Worm (Caenorhabditis elegans) whole organism, L2 larva: ENCODE data around the gene Y73F8A.13.
"Not testable (repeated sequence)": the region's sequence is repeated elsewhere in the genome, so short reads cannot be mapped to it uniquely, and the experiment has no call there.

Source experiments
- R02D3.7 ChIP-seq: fragments of 150-350 bp; optimal IDR thresholded peaks from 2 replicates; lab custom pipeline; 2014; ENCODE audit warnings: missing biosample characterization, missing genetic modification characterization
- ZK546.5 ChIP-seq: sonication (generic microtip); optimal IDR thresholded peaks from 2 replicates; lab custom pipeline; 2017; ENCODE audit warnings: missing biosample characterization, missing genetic modification characterization
- alr-1 ChIP-seq: fragments of 150-350 bp; optimal IDR thresholded peaks from 2 replicates; lab custom pipeline; 2014; ENCODE audit warnings: missing biosample characterization, missing genetic modification characterization
- aly-2 ChIP-seq: fragments of 150-350 bp; optimal IDR thresholded peaks from 2 replicates; lab custom pipeline; 2014; ENCODE audit warnings: missing biosample characterization, missing genetic modification characterization
- ama-1 ChIP-seq: fragments of 150-350 bp; optimal IDR thresholded peaks from 2 replicates; lab custom pipeline; 2018; ENCODE audit warnings: inconsistent platforms
- blmp-1 ChIP-seq: sonication (generic microtip); optimal IDR thresholded peaks from 2 replicates; lab custom pipeline; 2017; ENCODE audit warnings: missing genetic modification characterization, mild to moderate bottlenecking, missing compliant biosample characterization, antibody characterized with exemption, moderate library complexity; ENCODE audit not compliant: insufficient read depth
- ceh-82 ChIP-seq: fragments of 150-350 bp; optimal IDR thresholded peaks from 2 replicates; lab custom pipeline; 2014; ENCODE audit warnings: missing biosample characterization, missing genetic modification characterization
- crh-2 ChIP-seq: sonication (generic microtip); optimal IDR thresholded peaks from 2 replicates; lab custom pipeline; 2017; ENCODE audit warnings: missing biosample characterization, missing genetic modification characterization
- dmd-4 ChIP-seq: sonication (generic microtip); optimal IDR thresholded peaks from 2 replicates; lab custom pipeline; 2017; ENCODE audit warnings: missing biosample characterization, missing genetic modification characterization
- egl-27 ChIP-seq: sonication (generic microtip); optimal IDR thresholded peaks from 3 replicates; lab custom pipeline; 2017; ENCODE audit warnings: missing biosample characterization, missing genetic modification reagents, missing genetic modification characterization
- elt-1 ChIP-seq: fragments of 150-350 bp; optimal IDR thresholded peaks from 2 replicates; lab custom pipeline; 2014; ENCODE audit warnings: missing biosample characterization, missing genetic modification characterization
- fos-1 ChIP-seq: fragments of 150-350 bp; optimal IDR thresholded peaks from 2 replicates; lab custom pipeline; 2014; ENCODE audit warnings: missing biosample characterization, missing genetic modification characterization
- gmeb-1 ChIP-seq: fragments of 150-350 bp; optimal IDR thresholded peaks from 2 replicates; lab custom pipeline; 2014; ENCODE audit warnings: missing biosample characterization, missing genetic modification characterization
- lin-11 ChIP-seq: fragments of 150-350 bp; sonication (generic microtip); optimal IDR thresholded peaks from 2 replicates; lab custom pipeline; 2014; ENCODE audit warnings: missing biosample characterization, missing genetic modification characterization, inconsistent platforms, mixed read lengths
- lin-39 ChIP-seq: fragments of 150-350 bp; optimal IDR thresholded peaks from 2 replicates; lab custom pipeline; 2014; ENCODE audit warnings: missing biosample characterization, missing genetic modification reagents, missing genetic modification characterization
- lsy-2 ChIP-seq, 2 experiments: fragments of 150-350 bp in 1 of 2; sonication (generic microtip) in 1 of 2; optimal IDR thresholded peaks; 2 replicates each; lab custom pipeline; 2014 to 2017; ENCODE audit warnings: missing biosample characterization in 2 of 2, missing genetic modification characterization in 2 of 2
- mab-5 ChIP-seq: fragments of 150-350 bp; optimal IDR thresholded peaks from 2 replicates; lab custom pipeline; 2014; ENCODE audit warnings: missing biosample characterization, missing genetic modification characterization
- nhr-11 ChIP-seq: fragments of 150-350 bp; optimal IDR thresholded peaks from 2 replicates; lab custom pipeline; 2014; ENCODE audit warnings: missing biosample characterization, missing genetic modification characterization
- nhr-12 ChIP-seq: fragments of 150-350 bp; optimal IDR thresholded peaks from 2 replicates; lab custom pipeline; 2014; ENCODE audit warnings: missing biosample characterization, missing genetic modification characterization
- nhr-129 ChIP-seq: fragments of 150-350 bp; optimal IDR thresholded peaks from 2 replicates; lab custom pipeline; 2014; ENCODE audit warnings: missing biosample characterization, missing genetic modification characterization
- nhr-21 ChIP-seq: fragments of 150-350 bp; optimal IDR thresholded peaks from 2 replicates; lab custom pipeline; 2014; ENCODE audit warnings: missing biosample characterization, missing genetic modification characterization
- nhr-23 ChIP-seq: fragments of 150-350 bp; optimal IDR thresholded peaks from 2 replicates; lab custom pipeline; 2014; ENCODE audit warnings: missing biosample characterization, missing genetic modification reagents, missing genetic modification characterization
- nhr-6 ChIP-seq: fragments of 150-350 bp; optimal IDR thresholded peaks from 2 replicates; lab custom pipeline; 2014; ENCODE audit warnings: missing biosample characterization, missing genetic modification characterization
- nhr-77 ChIP-seq: fragments of 150-350 bp; optimal IDR thresholded peaks from 2 replicates; lab custom pipeline; 2014; ENCODE audit warnings: missing biosample characterization, missing genetic modification characterization
- peb-1 ChIP-seq: fragments of 150-350 bp; optimal IDR thresholded peaks from 2 replicates; lab custom pipeline; 2014; ENCODE audit warnings: missing biosample characterization, missing genetic modification characterization
- sem-4 ChIP-seq: fragments of 150-350 bp; optimal IDR thresholded peaks from 2 replicates; lab custom pipeline; 2014; ENCODE audit warnings: missing biosample characterization, missing genetic modification reagents, missing genetic modification characterization
- skn-1 ChIP-seq: sonication (generic microtip); optimal IDR thresholded peaks from 2 replicates; lab custom pipeline; 2017; ENCODE audit warnings: missing biosample characterization, missing genetic modification characterization
- snpc-4 ChIP-seq: fragments of 150-350 bp; optimal IDR thresholded peaks from 2 replicates; lab custom pipeline; 2014; ENCODE audit warnings: missing biosample characterization, missing genetic modification characterization
- unc-39 ChIP-seq: fragments of 150-350 bp; optimal IDR thresholded peaks from 2 replicates; lab custom pipeline; 2014; ENCODE audit warnings: missing biosample characterization, missing genetic modification characterization
- unc-55 ChIP-seq: fragments of 150-350 bp; sonication (generic microtip); optimal IDR thresholded peaks from 3 replicates; lab custom pipeline; 2014; ENCODE audit warnings: missing biosample characterization, missing genetic modification reagents, missing genetic modification characterization
- zag-1 ChIP-seq: fragments of 150-350 bp; optimal IDR thresholded peaks from 2 replicates; lab custom pipeline; 2014; ENCODE audit warnings: missing biosample characterization, missing genetic modification characterization
- ztf-1 ChIP-seq: fragments of 200-800 bp; sonication (Bioruptor generic); conservative IDR thresholded peaks from 2 replicates; pipeline ENCODE4 v1.3.6; 2022; ENCODE audit warnings: missing genetic modification characterization, missing compliant biosample characterization
- ztf-11 ChIP-seq: sonication (generic microtip); optimal IDR thresholded peaks from 2 replicates; lab custom pipeline; 2017; ENCODE audit warnings: missing biosample characterization, missing genetic modification characterization
- ztf-4 ChIP-seq: fragments of 150-350 bp; optimal IDR thresholded peaks from 2 replicates; lab custom pipeline; 2014; ENCODE audit warnings: missing biosample characterization, missing genetic modification characterization

Gene Y73F8A.13

DNA sequence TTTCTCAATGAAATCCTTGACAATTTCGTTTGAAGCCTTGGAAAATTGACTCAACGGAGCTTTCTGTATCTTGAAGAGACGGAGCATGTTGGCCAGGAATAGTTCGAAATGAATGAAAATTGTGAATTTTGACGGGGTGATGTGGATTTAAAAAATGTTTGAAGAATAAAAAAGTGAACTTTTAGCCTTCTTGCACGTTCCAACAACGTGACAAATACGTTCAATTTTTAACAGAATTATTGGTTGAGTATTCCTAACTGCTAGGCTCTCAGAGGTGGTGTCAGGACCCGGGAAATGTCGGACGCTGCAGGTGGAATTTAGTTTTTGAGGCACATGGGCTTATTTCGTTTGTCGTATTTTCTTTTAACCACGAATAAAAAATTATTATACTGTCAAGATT lies 457 bp upstream of the Y73F8A.13 start, which contains the start of gene Y73F8A.12:
Y73F8A.12 (minus strand) TSS at position 101 of the 400 bp plus-strand sequence.
- TF ChIP-seq elt-1; lsy-2 (tag; optimal IDR thresholded peaks at IDR 0.05; lab: Kevin White, UChicago); sem-4: not testable (repeated sequence)

DNA sequence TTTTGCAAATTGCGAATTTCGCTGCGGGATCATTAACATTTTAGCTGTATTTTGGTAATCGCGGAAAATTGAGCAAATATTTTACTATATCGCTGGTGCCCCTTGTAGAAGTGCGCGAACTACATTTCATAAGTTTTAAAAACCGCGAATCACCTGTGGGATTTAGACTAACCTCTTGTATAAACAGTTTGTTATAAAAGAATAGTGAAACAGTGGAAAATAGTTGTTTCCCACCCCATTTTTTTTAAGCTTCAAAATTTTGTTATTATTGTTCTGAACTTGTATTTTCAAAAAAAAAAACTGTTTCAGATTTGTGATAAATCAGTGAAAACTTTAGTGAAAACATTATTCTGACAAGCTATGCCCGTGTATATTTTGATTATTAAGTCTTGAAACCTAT lies 3.5 kb downstream of the Y73F8A.13 start:
- no peak for TF ChIP-seq blmp-1
- TF ChIP-seq nhr-23: no peak
- TF ChIP-seq dmd-4 (tag; lab: Kevin White, UChicago): no peak

DNA sequence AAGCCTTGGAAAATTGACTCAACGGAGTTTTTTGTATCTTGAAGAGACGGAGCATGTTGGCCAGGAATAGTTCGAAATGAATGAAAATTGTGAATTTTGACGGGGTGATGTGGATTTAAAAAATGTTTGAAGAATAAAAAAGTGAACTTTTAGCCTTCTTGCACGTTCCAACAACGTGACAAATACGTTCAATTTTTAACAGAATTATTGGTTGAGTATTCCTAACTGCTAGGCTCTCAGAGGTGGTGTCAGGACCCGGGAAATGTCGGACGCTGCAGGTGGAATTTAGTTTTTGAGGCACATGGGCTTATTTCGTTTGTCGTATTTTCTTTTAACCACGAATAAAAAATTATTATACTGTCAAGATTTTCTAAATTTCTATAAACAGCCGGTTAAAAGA lies 6.9 kb downstream of the Y73F8A.13 start, which contains the start of gene Y73F8A.14:
Y73F8A.14 (minus strand) TSS at position 101 of the 400 bp plus-strand sequence.
- not testable (repeated sequence) for TF ChIP-seq nhr-129; nhr-77; fos-1 (tag; lab: Kevin White, UChicago)
- TF ChIP-seq, all 48 proteins: peak for 0; not testable (repeated sequence) for 48

DNA sequence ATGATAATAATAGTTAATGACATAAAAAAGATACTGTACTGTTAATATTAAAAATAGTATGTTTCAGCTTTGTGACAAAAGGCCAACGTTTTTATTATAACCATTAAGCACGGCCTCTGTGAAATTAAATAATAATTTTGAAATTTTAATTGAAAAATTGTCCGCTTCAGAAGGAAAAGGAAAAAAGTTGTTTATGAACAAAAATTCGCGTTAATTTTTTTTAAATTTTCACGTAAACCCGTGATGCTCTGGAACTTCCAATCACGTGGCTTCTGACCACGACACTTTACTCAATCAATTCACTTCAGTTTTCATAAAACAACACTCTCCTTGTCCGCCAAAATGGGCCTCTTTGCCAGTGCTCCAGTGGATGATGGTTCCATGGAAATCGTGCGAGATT lies 9.2 kb downstream of the Y73F8A.13 start, which contains the start of gene Y73F8A.15:
Y73F8A.15 (plus strand) TSS at position 301 of the 400 bp plus-strand sequence.
- TF ChIP-seq crh-2 (tag; lab: Kevin White, UChicago) (no peak), nhr-11 (tag; lab: Kevin White, UChicago) (no peak), egl-27 (tag; lab: Kevin White, UChicago) (no peak), R02D3.7 (tag; lab: Kevin White, UChicago) (no peak), ztf-1 (GFP tag; lab: Robert Waterston, UW) (no peak), aly-2 (tag; lab: Kevin White, UChicago) (no peak), lin-39 (tag; lab: Kevin White, UChicago) (no peak), elt-1 (no peak), ztf-4 (tag; lab: Kevin White, UChicago) (no peak), nhr-6 (tag; lab: Kevin White, UChicago) (no peak), gmeb-1 (tag; lab: Kevin White, UChicago) (no peak)
- TF ChIP-seq, all 48 proteins: peak for 0

DNA sequence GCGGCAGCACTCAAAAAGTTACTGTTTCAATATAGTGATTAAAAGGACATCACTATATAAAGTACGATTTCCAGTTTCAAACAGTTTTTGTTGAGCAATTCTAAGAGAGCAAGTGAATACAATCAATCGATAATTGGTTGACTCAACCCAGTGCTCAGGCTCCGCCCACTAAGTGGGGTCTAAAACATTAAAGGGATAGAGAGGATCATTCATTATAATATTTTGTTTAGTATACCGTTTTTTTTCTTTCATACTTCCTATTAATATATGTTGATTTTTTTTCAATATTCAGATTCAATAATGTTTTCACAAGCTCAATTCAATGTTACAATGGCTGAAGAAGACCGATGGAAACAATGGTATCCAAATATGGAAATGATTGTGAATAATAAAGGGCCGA lies 11.5 kb downstream of the Y73F8A.13 start, which contains the start of gene tbx-39:
tbx-39 (plus strand) TSS at position 301 of the 400 bp plus-strand sequence.
- TF ChIP-seq gmeb-1 (tag; lab: Kevin White, UChicago) (no peak), ZK546.5 (tag; lab: Kevin White, UChicago) (no peak), sem-4 (no peak), ceh-82 (tag; lab: Kevin White, UChicago) (no peak), skn-1 (tag; lab: Kevin White, UChicago) (no peak), ama-1 (no peak), egl-27 (tag; lab: Kevin White, UChicago) (no peak), unc-55 (GFP tag; lab: Kevin White, UChicago) (no peak), nhr-12 (tag; lab: Kevin White, UChicago) (no peak), lin-39 (tag; lab: Kevin White, UChicago) (no peak), mab-5 (tag; lab: Kevin White, UChicago) (no peak)
- TF ChIP-seq, all 48 proteins: peak for 0

DNA sequence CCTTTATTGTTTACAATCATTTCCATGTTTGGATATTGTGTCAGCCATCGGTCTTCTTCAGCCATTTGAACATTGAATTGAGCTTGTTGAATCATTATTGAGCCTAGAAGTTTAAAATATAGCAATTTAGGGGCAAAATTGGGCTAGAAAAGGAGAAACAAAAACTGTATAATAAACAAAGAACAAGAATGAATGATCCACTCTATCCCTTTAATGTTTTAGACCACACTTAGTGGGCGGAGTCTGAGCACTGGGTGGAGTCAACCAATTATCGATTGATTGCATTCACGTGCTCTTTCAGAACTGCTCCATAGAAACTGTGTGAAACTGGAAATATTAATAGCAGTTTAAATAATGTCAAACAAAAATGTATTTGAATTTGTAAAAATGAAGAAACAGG lies 16.0 kb downstream of the Y73F8A.13 start, which contains the start of gene tbx-40:
tbx-40 (minus strand) TSS at position 101 of the 400 bp plus-strand sequence.
- TF ChIP-seq lin-11 (no peak), ZK546.5 (tag; lab: Kevin White, UChicago) (no peak), nhr-77 (no peak), ztf-11 (tag; lab: Kevin White, UChicago) (no peak), ceh-82 (tag; lab: Kevin White, UChicago) (no peak), nhr-129 (no peak), alr-1 (tag; lab: Kevin White, UChicago) (no peak), ztf-1 (GFP tag; lab: Robert Waterston, UW) (no peak), snpc-4 (tag; lab: Kevin White, UChicago) (no peak), nhr-21 (tag; lab: Kevin White, UChicago) (no peak), unc-39 (tag; lab: Kevin White, UChicago) (no peak), zag-1 (tag; lab: Kevin White, UChicago) (no peak), nhr-11 (tag; lab: Kevin White, UChicago) (no peak), nhr-23 (no peak), ama-1 (no peak), peb-1 (tag; lab: Kevin White, UChicago) (no peak), elt-1 (no peak)
